Worm (Caenorhabditis elegans): Measurements from ENCODE around the gene nhr-155.

ce11 chrV:541470-541869 lies 2.2 kb downstream of the nhr-155 start:
- TF ChIP-seq W03F9.2 (tag; optimal IDR thresholded peaks at IDR 0.05) (no peak), him-1 (tag; optimal IDR thresholded peaks at IDR 0.05) (no peak)

All from whole organism, L4/young adult.